Fruit fly (Drosophila melanogaster): ENCODE data around the gene CG14204.

CG14204 gene

DNA sequence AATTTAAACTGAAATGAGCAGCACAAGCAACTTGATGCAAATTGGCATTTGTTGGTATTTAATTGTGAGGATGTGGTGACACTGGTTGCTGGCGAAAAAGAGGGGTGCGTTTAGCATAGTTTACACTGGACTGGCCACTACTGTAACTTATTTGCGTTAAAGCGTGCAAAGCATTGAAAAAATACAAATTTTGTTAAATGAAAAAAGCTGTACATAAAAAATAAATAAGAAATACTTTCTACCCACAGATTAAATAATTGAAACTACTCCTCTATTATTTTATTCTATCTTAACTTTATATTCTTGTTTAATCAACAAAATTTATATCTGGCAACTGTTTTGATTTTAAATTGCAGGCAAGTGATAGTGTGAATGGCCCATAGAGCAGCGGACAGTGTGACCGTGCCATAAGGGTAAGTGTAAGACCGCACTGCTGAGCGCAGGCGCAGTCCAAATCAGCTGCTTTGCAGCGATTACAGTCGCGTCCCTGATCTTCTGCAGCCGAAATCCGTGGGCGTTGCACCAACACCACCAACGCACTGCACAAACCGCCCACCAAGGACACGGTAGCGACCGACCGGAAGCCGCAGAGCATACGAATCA lies 17.6 kb upstream of the CG14204 start, which contains the start of the genes Grip84 and car (continued):
- no peak for TF ChIP-seq CG6683 (GFP tag; optimal IDR thresholded peaks at IDR 0.05)
- peak; percentile 56 for TF ChIP-seq CG30431 (GFP tag; optimal IDR thresholded peaks at IDR 0.05)
- no peak for TF ChIP-seq Optix (GFP tag; IDR thresholded peaks at IDR 0.05)
- TF ChIP-seq Oli (tag; optimal IDR thresholded peaks at IDR 0.05): peak; percentile 61
- TF ChIP-seq Scr (GFP tag; IDR thresholded peaks at IDR 0.05; ENCODE audit: partially characterized antibody): no peak
- peak; percentile 43; the same call in 1 of the 3 replicates for TF ChIP-seq H15 (GFP tag; IDR thresholded peaks at IDR 0.05)
- TF ChIP-seq dpn (GFP tag; optimal IDR thresholded peaks at IDR 0.05): peak; percentile 55 to 74
- peak; percentile 61 for TF ChIP-seq ind (GFP tag; optimal IDR thresholded peaks at IDR 0.05)
- TF ChIP-seq caup (GFP tag; optimal IDR thresholded peaks at IDR 0.05; ENCODE audit: severe bottlenecking): no peak
- peak; percentile 68 for TF ChIP-seq Meics (GFP tag; optimal IDR thresholded peaks at IDR 0.05)
- no peak for TF ChIP-seq mld (GFP tag; IDR thresholded peaks at IDR 0.05; ENCODE audit: partially characterized antibody)
- TF ChIP-seq CG10462 (GFP tag; optimal IDR thresholded peaks at IDR 0.05): peak; percentile 3
- no peak for TF ChIP-seq CG7839 (tag; optimal IDR thresholded peaks at IDR 0.05)
- TF ChIP-seq ci (GFP tag; IDR thresholded peaks at IDR 0.05): 0 out of 3 replicates have a peak, but pooled peaks have one; percentile 5
- TF ChIP-seq Dip3 (GFP tag; optimal IDR thresholded peaks at IDR 0.05): peak; percentile 8
- no peak for TF ChIP-seq nau (GFP tag; optimal IDR thresholded peaks at IDR 0.05)
- peak; percentile 79; the same call in 1 of the 2 replicates for TF ChIP-seq CG6689 (GFP tag; IDR thresholded peaks at IDR 0.05)
- peak; percentile 58 for TF ChIP-seq CG32772 (GFP tag; IDR thresholded peaks at IDR 0.05)
- no peak for TF ChIP-seq ftz-f1 (GFP tag; optimal IDR thresholded peaks at IDR 0.05)
- no peak for TF ChIP-seq shn (GFP tag; optimal IDR thresholded peaks at IDR 0.05)
- peak; percentile 21 for TF ChIP-seq CTCF (GFP tag; optimal IDR thresholded peaks at IDR 0.05)
- no peak for TF ChIP-seq CG13287 (GFP tag; IDR thresholded peaks at IDR 0.05; ENCODE audit: partially characterized antibody)
- TF ChIP-seq zf30C (GFP tag; optimal IDR thresholded peaks at IDR 0.05): no peak
- TF ChIP-seq nmo (GFP tag; optimal IDR thresholded peaks at IDR 0.05): peak; percentile 87
- peak; percentile 34 for TF ChIP-seq gro (GFP tag; optimal IDR thresholded peaks at IDR 0.05)
- peak; percentile 86 for TF ChIP-seq lilli (GFP tag; optimal IDR thresholded peaks at IDR 0.05)
- TF ChIP-seq tio (GFP tag; optimal IDR thresholded peaks at IDR 0.05): no peak
- TF ChIP-seq CG4820 (GFP tag; optimal IDR thresholded peaks at IDR 0.05): peak; percentile 50
- TF ChIP-seq Ravus (GFP tag; IDR thresholded peaks at IDR 0.05): no peak
- peak; percentile 84 for TF ChIP-seq slbo (GFP tag; IDR thresholded peaks at IDR 0.05)
- TF ChIP-seq dm (GFP tag; optimal IDR thresholded peaks at IDR 0.05): peak; percentile 48
- no peak for TF ChIP-seq so (GFP tag; IDR thresholded peaks at IDR 0.05)
- peak; percentile 49; the same call in 1 of the 2 replicates for TF ChIP-seq Oaz (GFP tag; IDR thresholded peaks at IDR 0.05)
- TF ChIP-seq ash1 (GFP tag; optimal IDR thresholded peaks at IDR 0.05): no peak
- no peak for TF ChIP-seq sens-2 (GFP tag; IDR thresholded peaks at IDR 0.05)
- TF ChIP-seq CG14014 (GFP tag; IDR thresholded peaks at IDR 0.05): peak; percentile 60
- no peak for TF ChIP-seq cas (GFP tag; IDR thresholded peaks at IDR 0.05)
- TF ChIP-seq crc (GFP tag; optimal IDR thresholded peaks at IDR 0.05): peak; percentile 45
- TF ChIP-seq CG11456 (GFP tag; IDR thresholded peaks at IDR 0.05): 0 out of 3 replicates have a peak, but pooled peaks have one; percentile 8
- peak; percentile 78 for TF ChIP-seq CG12659 (GFP tag; optimal IDR thresholded peaks at IDR 0.05)
- no peak for TF ChIP-seq gcm2 (GFP tag; optimal IDR thresholded peaks at IDR 0.05)
- TF ChIP-seq Fer3 (tag; optimal IDR thresholded peaks at IDR 0.05): peak; percentile 50
- no peak for TF ChIP-seq Asciz (GFP tag; optimal IDR thresholded peaks at IDR 0.05)
- peak; percentile 83 for TF ChIP-seq CG30403 (GFP tag; optimal IDR thresholded peaks at IDR 0.05)
- TF ChIP-seq sd (tag; optimal IDR thresholded peaks at IDR 0.05): no peak
- TF ChIP-seq Atf6 (GFP tag; IDR thresholded peaks at IDR 0.05): peak; percentile 32; the same call in 1 of the 2 replicates
- TF ChIP-seq usp (GFP tag; optimal IDR thresholded peaks at IDR 0.05): no peak
- TF ChIP-seq Myb (GFP tag; optimal IDR thresholded peaks at IDR 0.05): peak; percentile 25
- no peak for TF ChIP-seq CG16779 (GFP tag; IDR thresholded peaks at IDR 0.05)
- TF ChIP-seq ATbp (GFP tag; optimal IDR thresholded peaks at IDR 0.05): no peak
- no peak for TF ChIP-seq ro (GFP tag; IDR thresholded peaks at IDR 0.05)
